Fruit fly (Drosophila melanogaster) whole organism, embryonic: Measurements from ENCODE around the gene CG14778.

Source experiments
- Blimp-1 ChIP-seq: fragments of 200-800 bp; sonication (Bioruptor generic); optimal IDR thresholded peaks from 3 replicates; lab custom pipeline; 2018; ENCODE audit warnings: missing biosample characterization, missing genetic modification characterization, mild to moderate bottlenecking, moderate library complexity, missing genetic modification reagents
- CG14710 ChIP-seq: fragments of 200-800 bp; sonication (Bioruptor generic); optimal IDR thresholded peaks from 3 replicates; lab custom pipeline; 2019; ENCODE audit warnings: missing biosample characterization, mild to moderate bottlenecking, missing genetic modification characterization, moderate library complexity
- CG16779 ChIP-seq: fragments of 200-800 bp; sonication (Bioruptor generic); IDR thresholded peaks from 2 replicates; pipeline ENCODE4 v1.3.6; 2022; ENCODE audit warnings: missing biosample characterization, missing genetic modification characterization
- CG18011 ChIP-seq: fragments of 200-800 bp; sonication (Bioruptor generic); optimal IDR thresholded peaks from 2 replicates; lab custom pipeline; 2017; ENCODE audit warnings: missing biosample characterization, missing genetic modification characterization, mild to moderate bottlenecking, moderate library complexity, missing genotype
- Hr39 ChIP-seq: fragments of >200 bp; optimal IDR thresholded peaks from 2 replicates; lab custom pipeline; 2017
- Ssrp ChIP-seq: fragments of 200-800 bp; sonication (Bioruptor generic); optimal IDR thresholded peaks from 2 replicates; lab custom pipeline; 2018; ENCODE audit warnings: missing biosample characterization, mild to moderate bottlenecking, missing genetic modification characterization, moderate library complexity
- dmrt11E ChIP-seq: fragments of 200-800 bp; sonication (Bioruptor generic); optimal IDR thresholded peaks from 3 replicates; lab custom pipeline; 2018; ENCODE audit warnings: missing biosample characterization, mild to moderate bottlenecking, missing genetic modification characterization, moderate library complexity
- zf30C ChIP-seq: fragments of 200-800 bp; sonication (Bioruptor generic); optimal IDR thresholded peaks from 3 replicates; lab custom pipeline; 2018; ENCODE audit warnings: missing biosample characterization, mild to moderate bottlenecking, missing genetic modification characterization

DNA sequence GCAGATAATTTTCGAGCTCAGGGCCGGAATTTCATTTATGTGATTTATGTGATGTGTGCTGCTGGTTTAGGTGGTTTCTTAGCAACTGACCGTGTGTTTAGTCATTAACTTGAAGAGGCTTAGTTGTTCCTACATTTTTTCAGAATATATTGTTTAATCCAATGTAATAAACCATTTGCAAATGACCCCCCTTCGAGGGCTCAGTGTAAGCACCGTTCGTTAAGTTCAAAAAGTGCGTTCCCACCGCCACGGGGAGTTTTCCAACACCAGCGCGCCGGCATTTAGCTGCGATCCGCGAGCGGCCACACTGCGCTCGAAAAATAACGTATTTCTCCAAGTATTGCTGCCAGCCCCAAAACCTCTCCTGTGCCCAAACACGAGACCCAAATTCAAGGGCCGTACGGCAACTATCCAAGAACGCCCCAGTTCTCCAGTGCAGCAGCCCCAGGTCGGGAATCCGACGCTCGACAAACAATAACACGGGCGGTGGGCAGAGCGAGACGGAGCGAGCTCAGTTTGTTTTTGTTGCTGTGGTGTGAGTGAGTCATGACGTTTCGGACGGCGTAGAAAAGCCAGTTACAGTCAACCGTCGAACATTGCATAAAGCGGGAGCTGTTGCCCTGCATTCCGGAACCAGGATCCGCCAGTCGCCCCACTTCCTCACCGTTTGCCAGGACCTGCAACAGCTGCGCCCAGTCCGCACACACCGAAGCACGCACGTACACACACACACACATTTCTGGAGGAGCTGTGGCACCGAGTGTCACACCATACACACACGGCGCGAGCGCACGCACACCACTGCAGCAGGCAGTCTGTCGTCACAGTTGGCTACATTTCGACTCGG, 11.2 kb downstream of the CG14778 start, which contains the start of gene rush:
- TF ChIP-seq Ssrp (tag; lab: Kevin White, UChicago) (no peak), CG14710 (tag; lab: Kevin White, UChicago) (peak; percentile 43), dmrt11E (tag; lab: Kevin White, UChicago) (no peak), CG18011 (GFP tag; lab: Kevin White, UChicago) (no peak), Hr39 (lab: Kevin White, UChicago) (no peak), CG16779 (no peak), Blimp-1 (GFP tag; lab: Kevin White, UChicago) (no peak), zf30C (GFP tag; lab: Kevin White, UChicago) (peak; percentile 95)
